Worm (Caenorhabditis elegans) whole organism, L1 larva: ENCODE results near the gene pap-3.
A peak's percentile ranks its signal among the peaks of the same experiment; 100 is the strongest.

Source experiments
- C16A3.4 ChIP-seq: fragments of 150-350 bp; optimal IDR thresholded peaks from 2 replicates; lab custom pipeline; 2014; ENCODE audit warnings: missing biosample characterization, missing genetic modification characterization
- aly-2 ChIP-seq: fragments of 150-350 bp; optimal IDR thresholded peaks from 2 replicates; lab custom pipeline; 2014; ENCODE audit warnings: missing biosample characterization, missing genetic modification characterization
- ama-1 ChIP-seq: fragments of 150-350 bp; optimal IDR thresholded peaks from 2 replicates; lab custom pipeline; 2014
- blmp-1 ChIP-seq: fragments of 150-350 bp; optimal IDR thresholded peaks from 2 replicates; lab custom pipeline; 2014; ENCODE audit warnings: missing biosample characterization, missing genetic modification characterization
- ceh-8 ChIP-seq: fragments of 200-800 bp; sonication (Bioruptor generic); optimal IDR thresholded peaks from 2 replicates; lab custom pipeline; 2018; ENCODE audit warnings: mild to moderate bottlenecking, missing genetic modification characterization, moderate library complexity, missing compliant biosample characterization
- ceh-88 ChIP-seq: fragments of 200-800 bp; sonication (Bioruptor generic); IDR thresholded peaks from 2 replicates; pipeline ENCODE4 v1.3.6; 2022; ENCODE audit warnings: missing genetic modification characterization, missing compliant biosample characterization
- ceh-90 ChIP-seq: sonication (generic microtip); optimal IDR thresholded peaks from 2 replicates; lab custom pipeline; 2016; ENCODE audit warnings: missing genetic modification characterization, missing compliant biosample characterization
- dpl-1 ChIP-seq, 3 experiments: fragments of 150-350 bp in 2 of 3; sonication (generic microtip) in 1 of 3; optimal IDR thresholded peaks; 2 replicates each; lab custom pipeline; 2014 to 2017; ENCODE audit warnings: missing biosample characterization in 3 of 3, missing genetic modification characterization in 3 of 3, missing genetic modification reagents in 3 of 3
- egl-13 ChIP-seq: sonication (generic microtip); optimal IDR thresholded peaks from 2 replicates; lab custom pipeline; 2016; ENCODE audit warnings: missing genotype, missing genetic modification reagents, missing genetic modification characterization, missing compliant biosample characterization
- egl-27 ChIP-seq, 2 experiments: fragments of 150-350 bp in 1 of 2; sonication (generic microtip); optimal IDR thresholded peaks; 3 replicates each; lab custom pipeline; 2017 to 2018; ENCODE audit warnings: missing biosample characterization in 2 of 2, missing genetic modification characterization in 2 of 2, missing genetic modification reagents in 2 of 2
- elt-2 ChIP-seq: sonication (generic microtip); optimal IDR thresholded peaks from 2 replicates; lab custom pipeline; 2016; ENCODE audit warnings: missing genetic modification characterization, mild to moderate bottlenecking, inconsistent platforms, missing compliant biosample characterization, missing genetic modification reagents
- elt-3 ChIP-seq, 6 experiments: fragments of 150-350 bp in 1 of 6; sonication (generic microtip); optimal IDR thresholded peaks; 2 replicates each; lab custom pipeline; 2017 to 2018; ENCODE audit warnings: missing biosample characterization in 6 of 6, missing genetic modification characterization in 6 of 6, inconsistent platforms in 1 of 6
- fkh-10 ChIP-seq: sonication (generic microtip); optimal IDR thresholded peaks from 2 replicates; lab custom pipeline; 2017; ENCODE audit warnings: missing biosample characterization, missing genetic modification reagents, missing genetic modification characterization
- fkh-4 ChIP-seq: sonication (generic microtip); optimal IDR thresholded peaks from 2 replicates; lab custom pipeline; 2016; ENCODE audit warnings: missing compliant biosample characterization, missing genetic modification characterization, borderline replicate concordance
- fkh-8 ChIP-seq: sonication (generic microtip); optimal IDR thresholded peaks from 2 replicates; lab custom pipeline; 2016; ENCODE audit warnings: mild to moderate bottlenecking, missing genetic modification characterization, missing compliant biosample characterization
- fos-1 ChIP-seq: fragments of 150-350 bp; optimal IDR thresholded peaks from 2 replicates; lab custom pipeline; 2014; ENCODE audit warnings: missing biosample characterization, missing genetic modification characterization
- grh-1 ChIP-seq: fragments of 200-800 bp; sonication (Bioruptor generic); IDR thresholded peaks from 2 replicates; pipeline ENCODE4 v1.3.6; 2022; ENCODE audit warnings: missing genetic modification reagents, missing genetic modification characterization, missing compliant biosample characterization
- hpl-2 ChIP-seq: fragments of 150-350 bp; optimal IDR thresholded peaks from 2 replicates; lab custom pipeline; 2014; ENCODE audit warnings: missing biosample characterization, missing genetic modification reagents, missing genetic modification characterization
- irx-1 ChIP-seq: sonication (generic microtip); optimal IDR thresholded peaks from 2 replicates; lab custom pipeline; 2016; ENCODE audit warnings: missing genetic modification characterization, missing compliant biosample characterization
- isw-1 ChIP-seq: fragments of 200-800 bp; sonication (Bioruptor generic); IDR thresholded peaks from 2 replicates; pipeline ENCODE4 v1.3.6; 2022; ENCODE audit warnings: missing genetic modification characterization, missing compliant biosample characterization
- lin-15B ChIP-seq: fragments of 150-350 bp; sonication (generic microtip); optimal IDR thresholded peaks from 3 replicates; lab custom pipeline; 2014; ENCODE audit warnings: missing biosample characterization, missing genetic modification characterization
- lin-35 ChIP-seq, 2 experiments: fragments of 150-350 bp; optimal IDR thresholded peaks; 2 replicates each; lab custom pipeline; 2014; ENCODE audit warnings: missing biosample characterization in 2 of 2, missing genetic modification characterization in 2 of 2, missing genetic modification reagents in 2 of 2
- lir-3 ChIP-seq: sonication (generic microtip); optimal IDR thresholded peaks from 2 replicates; lab custom pipeline; 2016; ENCODE audit warnings: mild to moderate bottlenecking, missing genetic modification characterization, moderate library complexity, missing compliant biosample characterization; ENCODE audit not compliant: poor library complexity
- lsy-2 ChIP-seq, 2 experiments: fragments of 150-350 bp; optimal IDR thresholded peaks; 2 replicates each; lab custom pipeline; 2014; ENCODE audit warnings: missing biosample characterization in 2 of 2, missing genetic modification characterization in 2 of 2
- mab-9 ChIP-seq: fragments of 200-800 bp; sonication (Bioruptor generic); IDR thresholded peaks from 2 replicates; pipeline ENCODE4 v1.3.6; 2022; ENCODE audit warnings: missing genetic modification reagents, missing genetic modification characterization, missing compliant biosample characterization
- mep-1 ChIP-seq: fragments of 150-350 bp; optimal IDR thresholded peaks from 2 replicates; lab custom pipeline; 2014; ENCODE audit warnings: missing biosample characterization, missing genetic modification characterization
- nhr-11 ChIP-seq: fragments of 150-350 bp; optimal IDR thresholded peaks from 2 replicates; lab custom pipeline; 2014; ENCODE audit warnings: missing biosample characterization, missing genetic modification characterization
- nhr-19 ChIP-seq: fragments of 200-800 bp; sonication (Bioruptor generic); conservative IDR thresholded peaks from 2 replicates; pipeline ENCODE4 v1.3.6; 2022; ENCODE audit warnings: missing genetic modification characterization, missing compliant biosample characterization
- nhr-20 ChIP-seq: sonication (generic microtip); optimal IDR thresholded peaks from 2 replicates; lab custom pipeline; 2016; ENCODE audit warnings: mild to moderate bottlenecking, missing genetic modification characterization, missing compliant biosample characterization
- nhr-237 ChIP-seq: fragments of 150-350 bp; optimal IDR thresholded peaks from 2 replicates; lab custom pipeline; 2014; ENCODE audit warnings: missing biosample characterization, missing genetic modification characterization
- nhr-28 ChIP-seq: fragments of 150-350 bp; optimal IDR thresholded peaks from 2 replicates; lab custom pipeline; 2014; ENCODE audit warnings: missing biosample characterization, missing genetic modification characterization
- nhr-47 ChIP-seq: sonication (generic microtip); optimal IDR thresholded peaks from 2 replicates; lab custom pipeline; 2016; ENCODE audit warnings: mild to moderate bottlenecking, missing genetic modification characterization, moderate library complexity, missing compliant biosample characterization
- nhr-71 ChIP-seq: sonication (generic microtip); optimal IDR thresholded peaks from 2 replicates; lab custom pipeline; 2016; ENCODE audit warnings: mild to moderate bottlenecking, missing genetic modification characterization, moderate library complexity, missing compliant biosample characterization
- nhr-77 ChIP-seq: fragments of 150-350 bp; optimal IDR thresholded peaks from 2 replicates; lab custom pipeline; 2014; ENCODE audit warnings: missing biosample characterization, missing genetic modification characterization
- nhr-84 ChIP-seq: sonication (generic microtip); optimal IDR thresholded peaks from 2 replicates; lab custom pipeline; 2017; ENCODE audit warnings: missing biosample characterization, missing genetic modification characterization
- nhr-85 ChIP-seq: sonication (generic microtip); peaks from one replicate; lab custom pipeline; 2016; ENCODE audit warnings: missing genetic modification characterization, inconsistent platforms, missing compliant biosample characterization
- pag-3 ChIP-seq: sonication (generic microtip); optimal IDR thresholded peaks from 2 replicates; lab custom pipeline; 2017; ENCODE audit warnings: missing genetic modification characterization, mild to moderate bottlenecking, missing compliant biosample characterization, antibody characterized with exemption, borderline replicate concordance; ENCODE audit not compliant: insufficient read depth
- pqm-1 ChIP-seq: sonication (generic microtip); optimal IDR thresholded peaks from 3 replicates; lab custom pipeline; 2017; ENCODE audit warnings: missing biosample characterization, missing genetic modification characterization
- skn-1 ChIP-seq: fragments of 150-350 bp; optimal IDR thresholded peaks from 2 replicates; lab custom pipeline; 2014; ENCODE audit warnings: missing biosample characterization, missing genetic modification characterization
- snpc-4 ChIP-seq: fragments of 150-350 bp; optimal IDR thresholded peaks from 2 replicates; lab custom pipeline; 2014; ENCODE audit warnings: missing biosample characterization, missing genetic modification characterization
- sup-37 ChIP-seq: fragments of 200-800 bp; sonication (Bioruptor generic); optimal IDR thresholded peaks from 2 replicates; lab custom pipeline; 2018; ENCODE audit warnings: mild to moderate bottlenecking, missing genetic modification characterization, missing compliant biosample characterization
- swsn-7 ChIP-seq: sonication (generic microtip); optimal IDR thresholded peaks from 2 replicates; lab custom pipeline; 2016; ENCODE audit warnings: missing genetic modification characterization, missing compliant biosample characterization
- tbx-2 ChIP-seq: sonication (generic microtip); optimal IDR thresholded peaks from 2 replicates; lab custom pipeline; 2016; ENCODE audit warnings: missing genetic modification characterization, missing compliant biosample characterization
- tlp-1 ChIP-seq: fragments of 150-350 bp; optimal IDR thresholded peaks from 2 replicates; lab custom pipeline; 2014; ENCODE audit warnings: missing biosample characterization, missing genetic modification characterization
- unc-130 ChIP-seq: fragments of 150-350 bp; optimal IDR thresholded peaks from 2 replicates; lab custom pipeline; 2017; ENCODE audit warnings: missing biosample characterization, missing genetic modification characterization, inconsistent platforms
- unc-62 ChIP-seq: fragments of 150-350 bp; optimal IDR thresholded peaks from 2 replicates; lab custom pipeline; 2014; ENCODE audit warnings: missing biosample characterization, missing genetic modification reagents, missing genetic modification characterization
- unc-86 ChIP-seq: sonication (generic microtip); optimal IDR thresholded peaks from 2 replicates; lab custom pipeline; 2016; ENCODE audit warnings: missing genetic modification characterization, missing compliant biosample characterization
- vab-15 ChIP-seq: sonication (generic microtip); optimal IDR thresholded peaks from 2 replicates; lab custom pipeline; 2017; ENCODE audit warnings: missing genotype, mild to moderate bottlenecking, missing genetic modification characterization, missing compliant biosample characterization
- xbp-1 ChIP-seq: sonication (generic microtip); optimal IDR thresholded peaks from 2 replicates; lab custom pipeline; 2016; ENCODE audit warnings: missing genetic modification characterization, missing compliant biosample characterization
- zip-4 ChIP-seq: fragments of 200-800 bp; sonication (Bioruptor generic); optimal IDR thresholded peaks from 2 replicates; lab custom pipeline; 2018; ENCODE audit warnings: mild to moderate bottlenecking, missing genetic modification characterization, moderate library complexity, missing compliant biosample characterization
- ztf-11 ChIP-seq, 2 experiments: sonication (generic microtip); optimal IDR thresholded peaks; 2 replicates each; lab custom pipeline; 2016 to 2017; ENCODE audit warnings: missing genetic modification characterization in 2 of 2, missing biosample characterization in 1 of 2, missing compliant biosample characterization in 1 of 2
- ztf-4 ChIP-seq: fragments of 150-350 bp; optimal IDR thresholded peaks from 2 replicates; lab custom pipeline; 2014; ENCODE audit warnings: missing biosample characterization, missing genetic modification characterization

pap-3 gene

ce11 chrII:11838353-11838752 lies 22.0 kb upstream of the pap-3 start (continued):
- TF ChIP-seq elt-2 (tag; lab: Kevin White, UChicago) (no peak), lir-3 (tag; lab: Kevin White, UChicago) (no peak), pqm-1 (tag; lab: Kevin White, UChicago) (no peak), nhr-237 (tag; lab: Kevin White, UChicago) (no peak), vab-15 (tag; lab: Kevin White, UChicago) (no peak), mab-9 (GFP tag; lab: Robert Waterston, UW) (no peak), unc-86 (tag; lab: Kevin White, UChicago) (no peak), zip-4 (GFP tag; lab: Kevin White, UChicago) (no peak), skn-1 (no peak), snpc-4 (no peak), ceh-8 (no peak), irx-1 (tag; lab: Kevin White, UChicago) (no peak), ceh-90 (tag; lab: Kevin White, UChicago) (no peak), mep-1 (no peak), nhr-85 (peak; percentile 96), egl-27 (tag; optimal IDR thresholded peaks at IDR 0.05; lab: Kevin White, UChicago) (no peak), swsn-7 (no peak), grh-1 (no peak), fkh-4 (tag; lab: Kevin White, UChicago) (no peak), fkh-8 (no peak), nhr-11 (tag; lab: Kevin White, UChicago) (no peak), C16A3.4 (tag; lab: Kevin White, UChicago) (no peak), nhr-77 (tag; lab: Kevin White, UChicago) (no peak), fkh-10 (GFP tag; lab: Kevin White, UChicago) (no peak), dpl-1 (GFP tag; optimal IDR thresholded peaks at IDR 0.05; lab: Kevin White, UChicago) (no peak), lin-35 (GFP tag; optimal IDR thresholded peaks at IDR 0.05; lab: Kevin White, UChicago) (peak in 1 of 2 experiments; percentile 17), nhr-19 (GFP tag; lab: Robert Waterston, UW) (peak; percentile 24; the same call in 1 of the 2 replicates), xbp-1 (tag; lab: Kevin White, UChicago) (no peak), ztf-4 (tag; lab: Kevin White, UChicago) (no peak), fos-1 (tag; lab: Kevin White, UChicago) (no peak), nhr-47 (tag; lab: Kevin White, UChicago) (peak; percentile 25), isw-1 (GFP tag; lab: Robert Waterston, UW) (no peak), ama-1 (lab: Kevin White, UChicago) (no peak), unc-130 (no peak), tlp-1 (no peak), elt-3 (tag; optimal IDR thresholded peaks at IDR 0.05; lab: Kevin White, UChicago) (peak in 4 of 6 experiments; percentile 66 to 93 (median 67)), blmp-1 (tag; lab: Kevin White, UChicago) (peak; percentile 47), hpl-2 (GFP tag; lab: Kevin White, UChicago) (no peak), tbx-2 (peak; percentile 41), pag-3 (no peak), sup-37 (GFP tag; lab: Kevin White, UChicago) (no peak), nhr-28 (no peak), nhr-71 (tag; lab: Kevin White, UChicago) (peak; percentile 76)

- no peak for TF ChIP-seq ztf-11 (tag; optimal IDR thresholded peaks at IDR 0.05; lab: Kevin White, UChicago)
- no peak for TF ChIP-seq nhr-84 (tag; lab: Kevin White, UChicago)
- no peak for TF ChIP-seq lin-15B (tag; lab: Kevin White, UChicago)
- TF ChIP-seq fkh-8, result no peak
- no peak for TF ChIP-seq nhr-11 (tag; lab: Kevin White, UChicago)
- TF ChIP-seq nhr-77 (tag; lab: Kevin White, UChicago), result no peak
- TF ChIP-seq aly-2 (tag; lab: Kevin White, UChicago), result no peak
- TF ChIP-seq irx-1 (tag; lab: Kevin White, UChicago), result no peak
- peak; percentile 75 for TF ChIP-seq nhr-20 (tag; lab: Kevin White, UChicago)
- no peak for TF ChIP-seq fos-1 (tag; lab: Kevin White, UChicago)
- TF ChIP-seq egl-13, result no peak
- peak; percentile 78 for TF ChIP-seq elt-2 (tag; lab: Kevin White, UChicago)
- no peak for TF ChIP-seq pag-3
- TF ChIP-seq ceh-88 (GFP tag; lab: Robert Waterston, UW), result no peak
- peak; percentile 75 for TF ChIP-seq blmp-1 (tag; lab: Kevin White, UChicago)
- TF ChIP-seq hpl-2 (GFP tag; lab: Kevin White, UChicago), result no peak
- TF ChIP-seq unc-62 (GFP tag; lab: Kevin White, UChicago), result no peak
- TF ChIP-seq vab-15 (tag; lab: Kevin White, UChicago), result no peak
- TF ChIP-seq lsy-2 (tag; optimal IDR thresholded peaks at IDR 0.05; lab: Kevin White, UChicago), result peak in 1 of 2 experiments; percentile 24
- peak in 1 of 2 experiments; percentile 52 for TF ChIP-seq lin-35 (GFP tag; optimal IDR thresholded peaks at IDR 0.05; lab: Kevin White, UChicago)
- no peak for TF ChIP-seq C16A3.4 (tag; lab: Kevin White, UChicago)
Measured at ce11 chrII:11836554-11837218, 20.3 kb upstream of the pap-3 start.
